Fruit fly (Drosophila melanogaster) whole organism, prepupa: ENCODE data around the gene CG13071.

Experiments used
- CG10631 ChIP-seq: fragments of 200-800 bp; sonication (Bioruptor generic); optimal IDR thresholded peaks from 2 replicates; lab custom pipeline; 2016; ENCODE audit warnings: missing biosample characterization, missing genetic modification characterization
- CG1621 ChIP-seq: fragments of 200-800 bp; sonication (Bioruptor generic); optimal IDR thresholded peaks from 3 replicates; lab custom pipeline; 2018; ENCODE audit warnings: missing biosample characterization, mild to moderate bottlenecking, missing genetic modification characterization
- CG6808 ChIP-seq: fragments of 200-800 bp; sonication (Bioruptor generic); optimal IDR thresholded peaks from 3 replicates; lab custom pipeline; 2017; ENCODE audit warnings: missing biosample characterization, missing genetic modification characterization, mild to moderate bottlenecking, moderate library complexity, missing genetic modification reagents
- CG7368 ChIP-seq: fragments of 200-800 bp; sonication (Bioruptor generic); optimal IDR thresholded peaks from 3 replicates; lab custom pipeline; 2016; ENCODE audit warnings: missing biosample characterization, missing genetic modification characterization
- Gug ChIP-seq: fragments of 200-800 bp; sonication (Bioruptor generic); IDR thresholded peaks from 2 replicates; pipeline ENCODE4 v1.3.6; 2022; ENCODE audit warnings: missing biosample characterization, missing genetic modification characterization
- acj6 ChIP-seq: fragments of 200-800 bp; sonication (Bioruptor generic); optimal IDR thresholded peaks from 3 replicates; lab custom pipeline; 2016; ENCODE audit warnings: missing biosample characterization, missing genetic modification characterization
- net ChIP-seq: fragments of 200-800 bp; sonication (Bioruptor generic); optimal IDR thresholded peaks from 3 replicates; lab custom pipeline; 2016; ENCODE audit warnings: missing biosample characterization, missing genetic modification characterization

DNA sequence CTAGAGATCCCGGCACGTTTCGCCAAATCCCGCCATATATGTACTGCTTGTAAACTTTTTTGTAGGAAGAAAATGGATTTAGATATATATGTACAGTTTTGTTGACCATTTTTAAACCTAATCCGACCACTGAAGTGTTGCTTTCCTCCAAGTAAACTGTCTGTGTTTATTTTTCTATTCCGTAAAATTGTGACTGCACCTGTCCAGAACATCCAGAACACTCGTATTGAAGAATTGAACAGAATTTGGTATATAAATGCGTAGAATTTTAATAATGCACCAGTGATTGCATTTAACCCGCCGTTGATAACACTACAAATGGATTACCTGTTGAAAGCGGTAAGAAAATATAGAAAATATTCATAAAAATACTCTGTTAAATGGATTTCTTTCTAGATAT, 41.4 kb downstream of the CG13071 start, which contains the start of gene CG43249:
- TF ChIP-seq CG6808 (GFP tag; lab: Kevin White, UChicago) (no peak), acj6 (GFP tag; lab: Kevin White, UChicago) (no peak), CG7368 (GFP tag; lab: Kevin White, UChicago) (no peak), CG1621 (no peak), CG10631 (GFP tag; lab: Kevin White, UChicago) (no peak), Gug (GFP tag; lab: Robert Waterston, UW) (no peak), net (GFP tag; lab: Kevin White, UChicago) (no peak)
